Fruit fly (Drosophila melanogaster): ENCODE measurements around the gene PICK1.

The PICK1 gene

DNA sequence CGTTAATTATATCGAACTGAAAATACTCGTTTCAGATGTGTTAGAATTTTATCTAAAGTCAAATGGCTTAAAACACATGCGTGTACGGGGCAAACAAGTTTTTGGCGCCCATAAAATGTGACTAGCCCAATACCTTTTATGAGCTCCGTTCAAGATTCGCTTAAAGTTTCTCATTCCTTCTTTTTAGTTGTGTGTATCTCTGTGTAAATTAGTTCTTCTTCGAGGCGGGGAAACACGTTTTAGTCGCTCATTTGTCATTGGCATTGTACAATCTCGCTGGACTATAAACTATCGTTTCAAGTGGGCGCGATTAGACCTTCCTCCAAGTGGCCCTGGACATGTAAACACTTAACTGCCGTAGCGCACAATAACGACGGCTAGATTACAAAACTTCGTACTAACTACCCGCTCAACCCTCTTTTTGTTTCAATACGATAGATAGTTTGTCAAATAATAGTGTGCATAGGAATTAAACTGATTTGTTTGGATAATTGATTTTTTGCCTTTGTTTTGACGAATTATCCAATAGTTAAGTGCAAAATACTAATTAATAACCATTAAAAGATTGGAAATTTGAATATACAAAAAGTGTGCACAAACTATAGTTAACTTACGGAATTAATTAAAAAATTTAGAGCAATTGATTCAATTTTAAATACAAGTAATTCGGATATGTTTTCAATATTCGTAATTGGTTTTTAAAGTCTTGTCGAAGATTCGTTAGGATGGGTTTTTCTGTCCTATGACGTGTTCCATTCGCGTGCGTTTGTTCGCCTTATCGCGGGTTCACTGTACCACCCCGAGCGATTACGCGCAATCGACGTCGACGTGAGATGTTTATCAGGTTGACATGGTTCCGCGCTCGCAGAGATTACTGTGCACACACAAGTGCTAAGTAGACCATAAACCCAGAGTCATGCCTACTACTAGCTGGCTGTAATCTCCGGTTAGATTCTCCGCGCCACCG, 25.9 kb downstream of the PICK1 start (continued):
- peak; percentile 15 for TF ChIP-seq crc (GFP tag; optimal IDR thresholded peaks at IDR 0.05)
- TF ChIP-seq CG5245 (GFP tag; optimal IDR thresholded peaks at IDR 0.05), result peak; percentile 4
- peak; percentile 3 for TF ChIP-seq CG8281 (tag; optimal IDR thresholded peaks at IDR 0.05)
- no peak for TF ChIP-seq CG11398 (GFP tag; optimal IDR thresholded peaks at IDR 0.05)
- TF ChIP-seq Hr3 (GFP tag; optimal IDR thresholded peaks at IDR 0.05), result peak; percentile 45
- peak; percentile 63 for TF ChIP-seq CG18476 (GFP tag; optimal IDR thresholded peaks at IDR 0.05)
- no peak for TF ChIP-seq dati (GFP tag; IDR thresholded peaks at IDR 0.05)
- peak; percentile 69 for TF ChIP-seq CG7839 (tag; optimal IDR thresholded peaks at IDR 0.05)
- TF ChIP-seq Kr (GFP tag; optimal IDR thresholded peaks at IDR 0.05), result no peak
- no peak for TF ChIP-seq gro (GFP tag; optimal IDR thresholded peaks at IDR 0.05)
- no peak for TF ChIP-seq Usf (GFP tag; optimal IDR thresholded peaks at IDR 0.05)
- TF ChIP-seq Lhr (GFP tag; optimal IDR thresholded peaks at IDR 0.05), result no peak
- no peak for TF ChIP-seq ftz-f1 (GFP tag; optimal IDR thresholded peaks at IDR 0.05)
- TF ChIP-seq zen2 (GFP tag; IDR thresholded peaks at IDR 0.05; ENCODE audit: partially characterized antibody), result no peak
- TF ChIP-seq so (GFP tag; IDR thresholded peaks at IDR 0.05), result 0 out of 3 replicates have a peak, but pooled peaks have one; percentile 30
- no peak for TF ChIP-seq CG15011 (GFP tag; optimal IDR thresholded peaks at IDR 0.05)
- TF ChIP-seq Jarid2 (GFP tag; optimal IDR thresholded peaks at IDR 0.05), result peak; percentile 15
- TF ChIP-seq stwl (tag; optimal IDR thresholded peaks at IDR 0.05), result no peak
- TF ChIP-seq seq (GFP tag; IDR thresholded peaks at IDR 0.05), result no peak; the same call in 1 of the 2 replicates
- TF ChIP-seq her (GFP tag; optimal IDR thresholded peaks at IDR 0.05), result no peak
- TF ChIP-seq CG11093 (GFP tag; IDR thresholded peaks at IDR 0.05), result 0 out of 3 replicates have a peak, but pooled peaks have one; percentile 38
- peak; percentile 21 for TF ChIP-seq CG30403 (GFP tag; optimal IDR thresholded peaks at IDR 0.05)
- TF ChIP-seq CG18764 (GFP tag; optimal IDR thresholded peaks at IDR 0.05), result no peak
- peak; percentile 71 for TF ChIP-seq Drgx (GFP tag; IDR thresholded peaks at IDR 0.05)
- peak; percentile 10 for TF ChIP-seq bab2 (GFP tag; optimal IDR thresholded peaks at IDR 0.05)
- no peak for TF ChIP-seq unc-4 (GFP tag; IDR thresholded peaks at IDR 0.05; ENCODE audit: partially characterized antibody)
- TF ChIP-seq unpg (GFP tag; optimal IDR thresholded peaks at IDR 0.05), result peak; percentile 46
- TF ChIP-seq klu (GFP tag; IDR thresholded peaks at IDR 0.05), result no peak
- no peak for TF ChIP-seq CG17186 (GFP tag; optimal IDR thresholded peaks at IDR 0.05)
- TF ChIP-seq fd64A (GFP tag; optimal IDR thresholded peaks at IDR 0.05), result no peak
- peak; percentile 54; the same call in 1 of the 2 replicates for TF ChIP-seq Adf1 (GFP tag; IDR thresholded peaks at IDR 0.05)
- peak; percentile 24 for TF ChIP-seq Hmx (GFP tag; optimal IDR thresholded peaks at IDR 0.05)
- peak; percentile 20 for TF ChIP-seq Nf-YB (GFP tag; optimal IDR thresholded peaks at IDR 0.05)
- TF ChIP-seq TFAM (GFP tag; optimal IDR thresholded peaks at IDR 0.05), result no peak
- TF ChIP-seq CG9797 (GFP tag; optimal IDR thresholded peaks at IDR 0.05), result no peak
- TF ChIP-seq CG13123 (GFP tag; optimal IDR thresholded peaks at IDR 0.05), result no peak
- TF ChIP-seq pita (GFP tag; optimal IDR thresholded peaks at IDR 0.05), result no peak
- peak; percentile 50 for TF ChIP-seq CG17829 (tag; optimal IDR thresholded peaks at IDR 0.05)
- no peak for TF ChIP-seq CG7372 (GFP tag; IDR thresholded peaks at IDR 0.05)
- no peak for TF ChIP-seq CG2202 (tag; optimal IDR thresholded peaks at IDR 0.05)
- no peak for TF ChIP-seq MTF-1 (GFP tag; optimal IDR thresholded peaks at IDR 0.05; ENCODE audit: borderline replicate concordance)
- TF ChIP-seq CG1603 (tag; optimal IDR thresholded peaks at IDR 0.05), result peak; percentile 27
- TF ChIP-seq CG4730 (GFP tag; IDR thresholded peaks at IDR 0.05), result peak; percentile 48; the same call in 1 of the 2 replicates
- no peak for TF ChIP-seq dmrt11E (tag; optimal IDR thresholded peaks at IDR 0.05)
- TF ChIP-seq CG9437 (GFP tag; optimal IDR thresholded peaks at IDR 0.05), result peak; percentile 13
- TF ChIP-seq Side (GFP tag; optimal IDR thresholded peaks at IDR 0.05), result peak; percentile 34
- peak; percentile 59 for TF ChIP-seq Max (GFP tag; optimal IDR thresholded peaks at IDR 0.05)
- TF ChIP-seq CG31441 (GFP tag; IDR thresholded peaks at IDR 0.05), result peak; percentile 64
- no peak for TF ChIP-seq ro (GFP tag; IDR thresholded peaks at IDR 0.05)
